Worm (Caenorhabditis elegans) whole organism, L3 larva: ENCODE measurements around the gene C25E10.17.

Source experiments
- egl-5 ChIP-seq: fragments of 150-350 bp; optimal IDR thresholded peaks from 2 replicates; lab custom pipeline; 2017; ENCODE audit warnings: missing biosample characterization, missing genetic modification reagents, missing genetic modification characterization, inconsistent platforms
- elt-2 ChIP-seq: sonication (generic microtip); optimal IDR thresholded peaks from 2 replicates; lab custom pipeline; 2016; ENCODE audit warnings: missing genetic modification reagents, mild to moderate bottlenecking, missing genetic modification characterization, missing compliant biosample characterization
- nhr-28 ChIP-seq: fragments of 150-350 bp; optimal IDR thresholded peaks from 2 replicates; lab custom pipeline; 2014; ENCODE audit warnings: missing biosample characterization, missing genetic modification characterization
- nhr-43 ChIP-seq: sonication (generic microtip); optimal IDR thresholded peaks from 2 replicates; lab custom pipeline; 2016; ENCODE audit warnings: mild to moderate bottlenecking, missing genetic modification characterization, missing compliant biosample characterization; ENCODE audit not compliant: poor library complexity, severe bottlenecking
- sea-2 ChIP-seq: fragments of 150-350 bp; sonication (generic microtip); optimal IDR thresholded peaks from 4 replicates; lab custom pipeline; 2014; ENCODE audit warnings: missing biosample characterization, missing genetic modification reagents, missing genetic modification characterization

ce11 chrV:9053969-9054368 lies 6.6 kb upstream of the C25E10.17 start, which contains the start of gene C25E10.8:
- no peak for TF ChIP-seq egl-5 (tag; lab: Kevin White, UChicago)
- no peak for TF ChIP-seq nhr-28 (tag; lab: Kevin White, UChicago)
- no peak for TF ChIP-seq nhr-43 (tag; lab: Kevin White, UChicago)
- TF ChIP-seq elt-2 = no peak
- no peak for TF ChIP-seq sea-2
